Fruit fly (Drosophila melanogaster): ENCODE results near the gene Der-1.
A peak's percentile ranks its signal among the peaks of the same experiment; 100 is the strongest.

Der-1 gene

dm6 chr2L:2010335-2011061 lies 36.7 kb downstream of the Der-1 start (continued):
- TF ChIP-seq CG9215 (GFP tag; IDR thresholded peaks at IDR 0.05) (no peak), sd (tag; optimal IDR thresholded peaks at IDR 0.05) (no peak), nerfin-2 (GFP tag; IDR thresholded peaks at IDR 0.05; ENCODE audit: partially characterized antibody) (peak; percentile 73), Bdp1 (GFP tag; optimal IDR thresholded peaks at IDR 0.05) (peak; percentile 99), ac (GFP tag; optimal IDR thresholded peaks at IDR 0.05) (no peak), Dp (GFP tag; optimal IDR thresholded peaks at IDR 0.05) (no peak)

DNA sequence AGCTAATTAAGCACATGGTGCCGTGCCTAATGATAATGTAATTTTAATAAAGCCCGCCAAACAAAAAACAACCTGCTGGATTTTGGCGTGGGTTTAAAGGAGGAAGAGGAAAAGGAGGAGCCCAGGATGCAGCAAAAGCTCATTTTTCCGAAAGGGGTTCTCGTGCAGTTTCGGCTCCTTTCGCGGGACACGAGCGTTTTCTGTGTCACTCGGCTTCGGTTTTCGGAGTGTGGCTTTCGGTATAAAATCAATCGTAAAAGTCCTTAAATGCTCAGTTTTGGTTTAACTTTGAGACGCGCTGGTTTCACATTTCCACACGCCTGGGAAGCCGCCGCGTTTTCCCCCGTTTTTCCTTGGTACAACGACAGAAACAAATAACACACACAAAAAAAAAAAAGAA lies 37.7 kb downstream of the Der-1 start:
- TF ChIP-seq scrt (GFP tag; optimal IDR thresholded peaks at IDR 0.05) = peak; percentile 62
- TF ChIP-seq CG3726 (GFP tag; IDR thresholded peaks at IDR 0.05) = no peak
- TF ChIP-seq CG4360 (GFP tag; IDR thresholded peaks at IDR 0.05) = no peak
- TF ChIP-seq gt (GFP tag; IDR thresholded peaks at IDR 0.05) = no peak
- TF ChIP-seq NFAT (GFP tag; IDR thresholded peaks at IDR 0.05) = 0 out of 2 replicates have a peak, but pooled peaks have one; percentile 14
- TF ChIP-seq Atf-2 (GFP tag; optimal IDR thresholded peaks at IDR 0.05) = no peak
- 0 out of 2 replicates have a peak, but pooled peaks have one; percentile 11 for TF ChIP-seq CG17328 (GFP tag; IDR thresholded peaks at IDR 0.05)
- no peak for TF ChIP-seq D (optimal IDR thresholded peaks at IDR 0.05)
- TF ChIP-seq D (GFP tag; optimal IDR thresholded peaks at IDR 0.05) = no peak
- TF ChIP-seq CG31441 (GFP tag; IDR thresholded peaks at IDR 0.05) = no peak
- TF ChIP-seq bab2 (GFP tag; optimal IDR thresholded peaks at IDR 0.05) = no peak
- TF ChIP-seq h (optimal IDR thresholded peaks at IDR 0.05) = no peak
- TF ChIP-seq Hr51 (GFP tag; optimal IDR thresholded peaks at IDR 0.05) = no peak
- no peak for TF ChIP-seq CG11723 (GFP tag; optimal IDR thresholded peaks at IDR 0.05)
- peak; percentile 94 for TF ChIP-seq Deaf1 (tag; optimal IDR thresholded peaks at IDR 0.05)
- TF ChIP-seq onecut (GFP tag; IDR thresholded peaks at IDR 0.05) = peak; percentile 18; the same call in 1 of the 2 replicates
- no peak for TF ChIP-seq CG1647 (GFP tag; optimal IDR thresholded peaks at IDR 0.05)

DNA sequence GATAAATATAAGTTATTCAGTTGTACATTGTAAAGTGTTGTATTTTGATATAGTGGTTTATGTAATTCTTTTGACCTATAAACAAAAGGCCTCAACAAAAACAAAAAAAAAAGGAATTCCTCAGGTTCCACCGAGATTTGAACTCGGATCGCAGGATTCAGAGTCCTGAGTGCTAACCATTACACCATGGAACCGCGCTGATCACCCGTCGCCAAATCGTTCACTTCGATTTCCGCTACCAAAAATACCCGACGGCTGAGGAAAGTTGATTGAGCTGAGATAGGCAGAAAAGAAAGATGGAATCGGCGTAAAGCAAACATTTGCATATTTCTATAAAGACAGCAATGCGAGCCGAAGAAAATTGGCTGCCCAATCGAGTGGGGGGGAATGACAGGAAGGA lies 39.3 kb downstream of the Der-1 start:
- no peak for TF ChIP-seq CG10209 (GFP tag; optimal IDR thresholded peaks at IDR 0.05)
- TF ChIP-seq kay (GFP tag; optimal IDR thresholded peaks at IDR 0.05) = no peak
- peak; percentile 78 for TF ChIP-seq CG16813 (GFP tag; IDR thresholded peaks at IDR 0.05; ENCODE audit: partially characterized antibody)
- TF ChIP-seq Doc3 (GFP tag; IDR thresholded peaks at IDR 0.05; ENCODE audit: partially characterized antibody) = no peak; the same call in 2 of the 3 replicates
- 0 out of 3 replicates have a peak, but pooled peaks have one; percentile 35 for TF ChIP-seq zen2 (GFP tag; IDR thresholded peaks at IDR 0.05; ENCODE audit: partially characterized antibody)
- peak; percentile 70; the same call in 2 of the 3 replicates for TF ChIP-seq CG6791 (GFP tag; IDR thresholded peaks at IDR 0.05; ENCODE audit: partially characterized antibody)
- TF ChIP-seq repo (GFP tag; optimal IDR thresholded peaks at IDR 0.05) = no peak
- no peak for TF ChIP-seq CG9215 (GFP tag; IDR thresholded peaks at IDR 0.05)
- no peak for TF ChIP-seq Hmr (GFP tag; optimal IDR thresholded peaks at IDR 0.05)
- TF ChIP-seq exex (tag; optimal IDR thresholded peaks at IDR 0.05) = no peak
- no peak for TF ChIP-seq Sin3A (optimal IDR thresholded peaks at IDR 0.05)
- TF ChIP-seq Gug (GFP tag; IDR thresholded peaks at IDR 0.05) = no peak
- no peak for TF ChIP-seq Adf1 (GFP tag; IDR thresholded peaks at IDR 0.05)
- no peak for TF ChIP-seq odd (GFP tag; optimal IDR thresholded peaks at IDR 0.05)
- TF ChIP-seq CG2712 (tag; optimal IDR thresholded peaks at IDR 0.05) = no peak
- TF ChIP-seq stwl (tag; optimal IDR thresholded peaks at IDR 0.05) = no peak
- no peak for TF ChIP-seq vnd (GFP tag; IDR thresholded peaks at IDR 0.05; ENCODE audit: partially characterized antibody)
- 0 out of 3 replicates have a peak, but pooled peaks have one; percentile 29 for TF ChIP-seq CG14860 (GFP tag; IDR thresholded peaks at IDR 0.05; ENCODE audit: partially characterized antibody)
- TF ChIP-seq CG11456 (GFP tag; IDR thresholded peaks at IDR 0.05) = no peak
- TF ChIP-seq CG34224 (GFP tag; IDR thresholded peaks at IDR 0.05; ENCODE audit: partially characterized antibody) = no peak
- no peak for TF ChIP-seq CG3163 (GFP tag; optimal IDR thresholded peaks at IDR 0.05)
- TF ChIP-seq CG4360 (GFP tag; IDR thresholded peaks at IDR 0.05) = no peak
- peak; percentile 73; the same call in 2 of the 3 replicates for TF ChIP-seq Opbp (GFP tag; IDR thresholded peaks at IDR 0.05; ENCODE audit: partially characterized antibody)
- TF ChIP-seq inv (GFP tag; IDR thresholded peaks at IDR 0.05; ENCODE audit: partially characterized antibody) = no peak
- TF ChIP-seq pfk (GFP tag; optimal IDR thresholded peaks at IDR 0.05) = no peak
- TF ChIP-seq Bdp1 (GFP tag; optimal IDR thresholded peaks at IDR 0.05) = peak; percentile 98
- peak; percentile 55 for TF ChIP-seq grn (GFP tag; optimal IDR thresholded peaks at IDR 0.05)

Data from whole organism, embryonic.